Fruit fly (Drosophila melanogaster): Measurements from ENCODE around the gene Cp7Fc.

The Cp7Fc gene

DNA sequence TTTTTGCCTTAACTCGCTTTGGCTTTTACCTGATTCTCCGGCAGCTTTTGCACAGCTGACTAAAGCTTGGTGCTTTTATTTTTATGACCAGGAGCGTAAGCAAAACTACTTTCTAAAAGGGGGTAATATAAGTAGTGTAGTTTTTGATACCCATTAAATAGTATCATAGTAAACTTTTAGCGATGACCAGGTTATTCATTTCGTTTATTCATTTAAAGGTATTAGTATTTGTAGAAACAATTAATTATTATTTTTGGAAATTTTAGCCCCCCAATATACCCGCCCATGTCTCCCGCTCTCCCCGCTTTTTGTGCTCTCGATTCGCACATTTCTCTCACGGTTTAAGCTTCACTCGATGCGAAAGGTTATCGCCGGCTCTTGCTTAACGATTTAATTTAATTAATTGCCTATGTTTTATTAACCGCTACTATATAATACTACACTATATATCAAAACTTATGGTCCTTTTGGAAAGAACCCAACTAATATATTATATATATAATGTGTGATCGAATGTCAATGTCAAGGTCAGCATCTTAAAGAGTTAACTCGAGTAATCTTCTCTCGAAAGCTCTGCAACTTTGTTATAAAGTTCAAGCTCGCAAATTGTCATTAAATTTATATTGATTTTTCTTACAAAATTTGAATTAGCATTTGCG lies 12.4 kb upstream of the Cp7Fc start, which contains the start of gene Sptr (continued):
- TF ChIP-seq nerfin-2 (GFP tag; IDR thresholded peaks at IDR 0.05; ENCODE audit: partially characterized antibody) = no peak
- TF ChIP-seq h (optimal IDR thresholded peaks at IDR 0.05) = no peak
- TF ChIP-seq CG9215 (GFP tag; IDR thresholded peaks at IDR 0.05) = peak; percentile 86
- TF ChIP-seq cg (GFP tag; optimal IDR thresholded peaks at IDR 0.05) = no peak
- TF ChIP-seq CG12744 (GFP tag; optimal IDR thresholded peaks at IDR 0.05) = peak; percentile 68
- TF ChIP-seq crol (GFP tag; IDR thresholded peaks at IDR 0.05) = peak; percentile 35; the same call in 1 of the 2 replicates
- TF ChIP-seq CG6175 (GFP tag; IDR thresholded peaks at IDR 0.05) = peak; percentile 78; the same call in 2 of the 3 replicates
- peak; percentile 84 for TF ChIP-seq bowl (GFP tag; IDR thresholded peaks at IDR 0.05)
- TF ChIP-seq CG11398 (GFP tag; optimal IDR thresholded peaks at IDR 0.05) = peak; percentile 46
- no peak for TF ChIP-seq br (optimal IDR thresholded peaks at IDR 0.05)
- no peak for TF ChIP-seq pros (GFP tag; optimal IDR thresholded peaks at IDR 0.05)
- peak; percentile 29 for TF ChIP-seq gsb-n (tag; optimal IDR thresholded peaks at IDR 0.05)
- no peak for TF ChIP-seq Dp (GFP tag; optimal IDR thresholded peaks at IDR 0.05)
- TF ChIP-seq CG18476 (GFP tag; optimal IDR thresholded peaks at IDR 0.05) = peak; percentile 81
- peak; percentile 58 for TF ChIP-seq Myb (GFP tag; optimal IDR thresholded peaks at IDR 0.05)
- peak; percentile 55 for TF ChIP-seq trh (GFP tag; optimal IDR thresholded peaks at IDR 0.05)
- peak; percentile 89 for TF ChIP-seq CG17359 (tag; optimal IDR thresholded peaks at IDR 0.05)
- peak; percentile 80 for TF ChIP-seq CG1233 (GFP tag; optimal IDR thresholded peaks at IDR 0.05)
- TF ChIP-seq Bgb (GFP tag; IDR thresholded peaks at IDR 0.05; ENCODE audit: partially characterized antibody) = no peak
- peak; percentile 84 for TF ChIP-seq CG15011 (GFP tag; optimal IDR thresholded peaks at IDR 0.05)
- TF ChIP-seq Deaf1 (tag; optimal IDR thresholded peaks at IDR 0.05) = peak; percentile 67
- TF ChIP-seq CG10959 (GFP tag; IDR thresholded peaks at IDR 0.05) = peak; percentile 31; the same call in 1 of the 2 replicates
- peak; percentile 72 for TF ChIP-seq Abd-B (GFP tag; optimal IDR thresholded peaks at IDR 0.05)
- peak; percentile 76 for TF ChIP-seq bab2 (GFP tag; optimal IDR thresholded peaks at IDR 0.05)
- no peak for TF ChIP-seq CG17912 (GFP tag; optimal IDR thresholded peaks at IDR 0.05)
- peak; percentile 49 for TF ChIP-seq CG6254 (GFP tag; optimal IDR thresholded peaks at IDR 0.05)
- TF ChIP-seq Neu2 (GFP tag; optimal IDR thresholded peaks at IDR 0.05; ENCODE audit: borderline replicate concordance) = no peak
- no peak for TF ChIP-seq Lpt (GFP tag; optimal IDR thresholded peaks at IDR 0.05)
- peak; percentile 47 for TF ChIP-seq CG9609 (GFP tag; optimal IDR thresholded peaks at IDR 0.05)
- peak; percentile 75 for TF ChIP-seq CG2889 (GFP tag; IDR thresholded peaks at IDR 0.05)
- peak; percentile 82 for TF ChIP-seq Bteb2 (GFP tag; optimal IDR thresholded peaks at IDR 0.05)
- no peak for TF ChIP-seq bbx (GFP tag; IDR thresholded peaks at IDR 0.05; ENCODE audit: partially characterized antibody)
- TF ChIP-seq CG13894 (tag; optimal IDR thresholded peaks at IDR 0.05) = peak; percentile 93
- peak; percentile 82 for TF ChIP-seq ttk (GFP tag; IDR thresholded peaks at IDR 0.05)
- no peak for TF ChIP-seq CG9797 (GFP tag; optimal IDR thresholded peaks at IDR 0.05)
- TF ChIP-seq CG17802 (tag; optimal IDR thresholded peaks at IDR 0.05) = peak; percentile 7
- no peak for TF ChIP-seq stwl (tag; optimal IDR thresholded peaks at IDR 0.05)
- TF ChIP-seq Hand (GFP tag; optimal IDR thresholded peaks at IDR 0.05) = peak; percentile 91
- peak; percentile 96 for TF ChIP-seq Hmr (GFP tag; optimal IDR thresholded peaks at IDR 0.05)
- TF ChIP-seq CG6813 (GFP tag; optimal IDR thresholded peaks at IDR 0.05) = peak; percentile 91
- peak; percentile 82 for TF ChIP-seq cas (GFP tag; IDR thresholded peaks at IDR 0.05)
- no peak for TF ChIP-seq kni (GFP tag; optimal IDR thresholded peaks at IDR 0.05)
- peak; percentile 86 for TF ChIP-seq CG31441 (GFP tag; IDR thresholded peaks at IDR 0.05)
- TF ChIP-seq pho (GFP tag; optimal IDR thresholded peaks at IDR 0.05) = peak; percentile 83
- TF ChIP-seq ems (GFP tag; optimal IDR thresholded peaks at IDR 0.05) = peak; percentile 80
- no peak for TF ChIP-seq unc-4 (GFP tag; IDR thresholded peaks at IDR 0.05; ENCODE audit: partially characterized antibody)
- peak; percentile 77 for TF ChIP-seq CG14667 (GFP tag; IDR thresholded peaks at IDR 0.05)
- peak; percentile 62; the same call in 2 of the 3 replicates for TF ChIP-seq CG11560 (tag; IDR thresholded peaks at IDR 0.05)
- TF ChIP-seq CG1603 (tag; optimal IDR thresholded peaks at IDR 0.05) = peak; percentile 63
- peak; percentile 65 for TF ChIP-seq luna (GFP tag; optimal IDR thresholded peaks at IDR 0.05)
